Worm (Caenorhabditis elegans): ENCODE measurements around the gene F26F2.10.

DNA sequence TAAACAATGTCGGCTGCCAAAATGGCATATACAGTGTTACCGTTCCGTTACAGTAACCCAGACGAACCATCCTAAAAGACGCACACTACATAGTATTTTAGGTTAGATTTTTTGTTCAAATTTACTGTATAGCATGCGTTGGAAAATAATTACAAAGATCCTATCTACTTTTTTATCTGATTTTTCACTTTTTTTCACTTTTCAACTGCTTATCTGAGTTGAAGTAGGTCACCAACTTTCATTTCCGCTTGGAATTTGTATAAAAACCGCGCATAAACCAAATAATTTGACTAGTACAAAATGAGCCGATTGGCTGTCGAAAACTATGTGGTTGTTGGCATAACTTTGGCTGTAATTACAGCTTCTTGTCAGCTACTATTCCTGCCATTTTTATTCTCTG, 5.1 kb upstream of the F26F2.10 start, which contains the start of gene col-163:
- TF ChIP-seq snpc-1.1 (tag; optimal IDR thresholded peaks at IDR 0.05; ENCODE audit: insufficient read depth) (no peak), unc-130 (GFP tag; optimal IDR thresholded peaks at IDR 0.05) (no peak), hlh-26 (GFP tag; conservative IDR thresholded peaks at IDR 0.05) (no peak), F10E7.11 (tag; optimal IDR thresholded peaks at IDR 0.05) (no peak), nfya-1 (tag; optimal IDR thresholded peaks at IDR 0.05; ENCODE audit: borderline replicate concordance, insufficient read depth) (no peak), F37B4.10 (GFP tag; IDR thresholded peaks at IDR 0.05) (no peak), ama-1 (optimal IDR thresholded peaks at IDR 0.05) (no peak), ama-1 (GFP tag; optimal IDR thresholded peaks at IDR 0.05) (no peak), dpl-1 (GFP tag; optimal IDR thresholded peaks at IDR 0.05) (no peak), tbx-9 (tag; optimal IDR thresholded peaks at IDR 0.05; ENCODE audit: borderline replicate concordance) (no peak), hmg-20 (GFP tag; IDR thresholded peaks at IDR 0.05) (no peak), ekl-4 (GFP tag; IDR thresholded peaks at IDR 0.05) (no peak)

All from whole organism, young adult.